Worm (Caenorhabditis elegans): ENCODE measurements around the gene F58H1.7.
A peak's percentile ranks its signal among the peaks of the same experiment; 100 is the strongest.

The F58H1.7 gene

DNA sequence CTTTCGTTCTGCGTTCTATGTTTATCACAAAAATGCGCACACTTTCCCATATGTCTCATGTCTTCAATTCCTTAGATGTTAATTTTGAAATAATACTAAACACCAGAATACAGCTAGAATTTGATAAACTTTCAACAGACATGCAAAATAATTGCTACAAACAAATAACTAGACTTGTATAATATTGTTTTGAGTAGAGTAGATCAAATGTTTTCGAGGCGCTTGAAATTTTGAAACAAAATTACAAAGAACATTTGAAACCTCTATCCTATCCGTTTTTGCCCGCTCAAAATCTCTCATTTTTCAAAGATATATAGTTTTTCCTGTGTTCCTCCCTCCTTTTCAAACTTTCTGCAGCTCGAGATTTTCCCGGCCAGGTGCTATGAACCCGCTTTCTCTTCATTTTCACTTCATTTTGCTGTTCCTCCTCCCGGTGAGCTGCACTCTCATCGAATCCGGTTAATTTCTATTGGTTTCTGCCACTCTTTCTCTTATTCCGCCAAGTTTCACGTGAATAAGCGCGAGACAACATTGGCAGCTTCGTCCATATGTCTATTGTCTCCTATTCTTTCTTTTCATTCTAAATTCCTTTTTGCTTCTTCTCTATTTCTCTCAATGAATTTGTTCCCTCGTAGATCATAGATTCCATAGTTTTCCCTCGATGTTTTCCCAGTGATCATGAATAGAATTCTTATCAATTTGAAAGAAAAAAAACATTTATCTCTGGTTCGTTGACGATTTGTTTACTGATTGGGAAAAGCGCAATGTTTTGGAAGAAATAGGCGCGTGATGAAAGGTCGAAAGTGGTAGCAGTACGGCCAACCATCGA lies 42.7 kb downstream of the F58H1.7 start:
- TF ChIP-seq nhr-11 (tag; optimal IDR thresholded peaks at IDR 0.05), result peak; percentile 62
- peak; percentile 37 for TF ChIP-seq mxl-3 (GFP tag; optimal IDR thresholded peaks at IDR 0.05)
- no peak for TF ChIP-seq nhr-6 (tag; optimal IDR thresholded peaks at IDR 0.05)
- no peak for TF ChIP-seq jun-1 (tag; optimal IDR thresholded peaks at IDR 0.05)
- peak; percentile 80 for TF ChIP-seq dve-1 (tag; optimal IDR thresholded peaks at IDR 0.05; ENCODE audit: insufficient read depth)
- peak; percentile 51 for TF ChIP-seq dmd-6 (GFP tag; IDR thresholded peaks at IDR 0.05)
- no peak for TF ChIP-seq ceh-20 (GFP tag; IDR thresholded peaks at IDR 0.05)
- peak; percentile 55 for TF ChIP-seq nhr-77 (tag; optimal IDR thresholded peaks at IDR 0.05)
- no peak for TF ChIP-seq duxl-1 (tag; optimal IDR thresholded peaks at IDR 0.05; ENCODE audit: poor library complexity)
- TF ChIP-seq nhr-28 (tag; optimal IDR thresholded peaks at IDR 0.05), result peak; percentile 71
- TF ChIP-seq F49E8.2 (tag; optimal IDR thresholded peaks at IDR 0.05; ENCODE audit: borderline replicate concordance), result no peak
- peak in 1 of 2 experiments; percentile 60 for TF ChIP-seq mdl-1 (tag; optimal IDR thresholded peaks at IDR 0.05)
- no peak for TF ChIP-seq Y48G9A.11 (GFP tag; IDR thresholded peaks at IDR 0.05)
- TF ChIP-seq hlh-30 (tag; optimal IDR thresholded peaks at IDR 0.05; ENCODE audit: insufficient read depth), result peak; percentile 80
- no peak for TF ChIP-seq aly-2 (tag; optimal IDR thresholded peaks at IDR 0.05)
- no peak for TF ChIP-seq snpc-4 (tag; optimal IDR thresholded peaks at IDR 0.05)
- peak; percentile 78 for TF ChIP-seq hlh-11 (tag; optimal IDR thresholded peaks at IDR 0.05)
- TF ChIP-seq mep-1 (tag; optimal IDR thresholded peaks at IDR 0.05), result peak; percentile 21
- peak; percentile 66 for TF ChIP-seq ama-1 (optimal IDR thresholded peaks at IDR 0.05)
- peak in 1 of 2 experiments; percentile 36 for TF ChIP-seq unc-62 (GFP tag; optimal IDR thresholded peaks at IDR 0.05 in 1 of 2)
- TF ChIP-seq unc-62 (tag; optimal IDR thresholded peaks at IDR 0.05), result no peak
- no peak for TF ChIP-seq egl-27 (tag; optimal IDR thresholded peaks at IDR 0.05)
- peak in 1 of 2 experiments; percentile 72 for TF ChIP-seq daf-16 (GFP tag; optimal IDR thresholded peaks at IDR 0.05)
- TF ChIP-seq daf-16 (tag; optimal IDR thresholded peaks at IDR 0.05), result peak; percentile 96
- no peak for TF ChIP-seq nhr-48 (tag; optimal IDR thresholded peaks at IDR 0.05)

DNA sequence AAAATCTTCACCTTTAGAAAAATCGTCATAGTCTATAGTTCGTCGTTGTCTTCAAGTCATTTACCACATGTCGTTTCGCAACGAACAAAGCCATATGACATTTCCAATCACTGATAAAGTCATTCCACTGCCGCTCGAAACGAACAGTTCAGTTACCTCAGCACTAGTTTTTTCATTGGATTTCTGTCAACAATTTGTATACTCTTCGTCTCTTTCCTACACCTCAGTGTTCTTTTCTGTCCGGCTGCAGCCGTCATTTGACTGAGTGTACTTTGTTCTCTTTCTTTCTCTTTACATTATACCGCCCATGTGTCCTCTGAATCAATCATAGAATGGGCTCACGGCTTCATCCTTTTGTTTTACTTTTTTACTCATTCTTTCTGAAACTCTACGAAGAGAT lies 43.4 kb downstream of the F58H1.7 start:
- TF ChIP-seq madf-5 (GFP tag; IDR thresholded peaks at IDR 0.05), result no peak
- no peak for TF ChIP-seq vab-7 (GFP tag; IDR thresholded peaks at IDR 0.05)
- no peak for TF ChIP-seq egl-27 (tag; optimal IDR thresholded peaks at IDR 0.05)
- TF ChIP-seq dmd-6 (GFP tag; IDR thresholded peaks at IDR 0.05), result peak; percentile 85
- TF ChIP-seq hif-1 (tag; optimal IDR thresholded peaks at IDR 0.05), result peak in 1 of 2 experiments; percentile 39
- TF ChIP-seq F37D6.2 (tag; optimal IDR thresholded peaks at IDR 0.05), result no peak
- TF ChIP-seq ceh-82 (tag; optimal IDR thresholded peaks at IDR 0.05), result no peak
- TF ChIP-seq hmg-1.1 (GFP tag; IDR thresholded peaks at IDR 0.05), result peak; percentile 33; the same call in 1 of the 2 replicates
- peak; percentile 88 for TF ChIP-seq hlh-11 (tag; optimal IDR thresholded peaks at IDR 0.05)
- no peak for TF ChIP-seq nhr-25 (tag; optimal IDR thresholded peaks at IDR 0.05; ENCODE audit: borderline replicate concordance, insufficient read depth)
- no peak for TF ChIP-seq arid-1 (GFP tag; conservative IDR thresholded peaks at IDR 0.05)
- TF ChIP-seq lin-39 (tag; optimal IDR thresholded peaks at IDR 0.05), result no peak
- peak; percentile 5 for TF ChIP-seq duxl-1 (tag; optimal IDR thresholded peaks at IDR 0.05; ENCODE audit: poor library complexity)
- TF ChIP-seq jun-1 (tag; optimal IDR thresholded peaks at IDR 0.05), result no peak
- no peak for TF ChIP-seq saeg-2 (GFP tag; IDR thresholded peaks at IDR 0.05)
- TF ChIP-seq unc-130 (GFP tag; optimal IDR thresholded peaks at IDR 0.05), result no peak
- TF ChIP-seq tag-97 (GFP tag; IDR thresholded peaks at IDR 0.05), result no peak
- TF ChIP-seq nhr-11 (tag; optimal IDR thresholded peaks at IDR 0.05), result peak; percentile 30
- TF ChIP-seq dmd-9 (GFP tag; IDR thresholded peaks at IDR 0.05), result no peak
- TF ChIP-seq nhr-102 (tag; optimal IDR thresholded peaks at IDR 0.05), result no peak
- TF ChIP-seq Y48G9A.11 (GFP tag; IDR thresholded peaks at IDR 0.05), result no peak
- peak; percentile 21 for TF ChIP-seq rbr-2 (tag; optimal IDR thresholded peaks at IDR 0.05)
- peak; percentile 34 for TF ChIP-seq ama-1 (optimal IDR thresholded peaks at IDR 0.05)
- no peak for TF ChIP-seq F49E8.2 (tag; optimal IDR thresholded peaks at IDR 0.05; ENCODE audit: borderline replicate concordance)
- TF ChIP-seq mxl-2 (GFP tag; conservative IDR thresholded peaks at IDR 0.05), result no peak
- peak; percentile 36 for TF ChIP-seq pqm-1 (tag; optimal IDR thresholded peaks at IDR 0.05)
- TF ChIP-seq F10B5.3 (tag; optimal IDR thresholded peaks at IDR 0.05), result no peak
- no peak for TF ChIP-seq nhr-6 (tag; optimal IDR thresholded peaks at IDR 0.05)
- TF ChIP-seq Y75B8A.6 (GFP tag; IDR thresholded peaks at IDR 0.05), result 0 out of 2 replicates have a peak, but pooled peaks have one; percentile 51
- no peak for TF ChIP-seq lin-29 (GFP tag; IDR thresholded peaks at IDR 0.05)
- no peak for TF ChIP-seq gei-8 (GFP tag; optimal IDR thresholded peaks at IDR 0.05)
- TF ChIP-seq nhr-237 (tag; optimal IDR thresholded peaks at IDR 0.05), result no peak
